Fruit fly (Drosophila melanogaster) whole organism, prepupa: ENCODE data around the gene 140up.

Source experiments
- Sox15 ChIP-seq: fragments of 200-800 bp; sonication (Bioruptor generic); optimal IDR thresholded peaks from 3 replicates; lab custom pipeline; 2016; ENCODE audit warnings: missing biosample characterization, missing genetic modification characterization
- acj6 ChIP-seq: fragments of 200-800 bp; sonication (Bioruptor generic); optimal IDR thresholded peaks from 3 replicates; lab custom pipeline; 2016; ENCODE audit warnings: missing biosample characterization, missing genetic modification characterization

DNA sequence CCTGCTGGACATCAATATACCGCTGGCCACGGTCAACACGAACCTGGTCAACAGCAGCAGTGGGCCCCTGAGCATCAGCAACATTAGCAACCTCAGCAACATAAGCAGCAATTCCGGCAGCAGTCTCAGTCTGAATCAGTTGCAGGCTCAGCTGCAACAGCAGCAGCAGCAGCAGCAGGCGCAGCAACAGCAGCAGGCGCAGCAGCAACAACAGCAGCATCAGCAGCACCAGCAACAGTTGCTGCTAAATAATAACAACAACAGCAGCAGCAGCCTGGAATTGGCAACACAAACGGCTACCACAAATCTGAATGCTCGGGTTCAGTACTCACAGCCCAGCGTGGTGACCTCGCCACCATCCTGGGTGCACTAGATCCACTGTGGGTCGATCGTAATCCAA, 43.8 kb downstream of the 140up start:
- TF ChIP-seq Sox15 (GFP tag; lab: Kevin White, UChicago) (no peak), acj6 (GFP tag; lab: Kevin White, UChicago) (no peak)
